Worm (Caenorhabditis elegans) whole organism, midembryonic: ENCODE measurements around the gene ric-7.
A peak's percentile ranks its signal among the peaks of the same experiment; 100 is the strongest.
"Not testable (repeated sequence)": the region's sequence is repeated elsewhere in the genome, so short reads cannot be mapped to it uniquely, and the experiment has no call there.

ENCODE experiments used
- T22C8.4 ChIP-seq: fragments of 200-800 bp; sonication (Bioruptor generic); IDR thresholded peaks from 2 replicates; pipeline ENCODE4 v1.3.6; 2022; ENCODE audit warnings: missing genetic modification characterization, missing compliant biosample characterization
- cog-1 ChIP-seq: sonication (generic microtip); optimal IDR thresholded peaks from 2 replicates; lab custom pipeline; 2016; ENCODE audit warnings: missing genetic modification characterization, missing compliant biosample characterization
- flt-1 ChIP-seq: fragments of 200-800 bp; sonication (Bioruptor generic); IDR thresholded peaks from 2 replicates; pipeline ENCODE4 v1.3.6; 2022; ENCODE audit warnings: missing genetic modification characterization, missing compliant biosample characterization
- klf-2 ChIP-seq: fragments of 200-800 bp; sonication (Bioruptor generic); conservative IDR thresholded peaks from 2 replicates; pipeline ENCODE4 v1.3.6; 2022; ENCODE audit warnings: missing genetic modification reagents, missing genetic modification characterization, missing compliant biosample characterization
- med-1 ChIP-seq: sonication (generic microtip); optimal IDR thresholded peaks from 2 replicates; lab custom pipeline; 2017; ENCODE audit warnings: missing genetic modification characterization, mild to moderate bottlenecking, missing compliant biosample characterization, antibody characterized with exemption, missing genetic modification reagents; ENCODE audit not compliant: insufficient read depth
- ref-1 ChIP-seq: fragments of 200-800 bp; sonication (Bioruptor generic); conservative IDR thresholded peaks from 2 replicates; pipeline ENCODE4 v1.3.6; 2022; ENCODE audit warnings: missing genetic modification reagents, missing genetic modification characterization, missing compliant biosample characterization
- tab-1 ChIP-seq: fragments of 200-800 bp; sonication (Bioruptor generic); IDR thresholded peaks from 2 replicates; pipeline ENCODE4 v1.3.6; 2022; ENCODE audit warnings: missing genetic modification characterization, missing compliant biosample characterization
- ztf-23 ChIP-seq: fragments of 200-800 bp; sonication (Bioruptor generic); IDR thresholded peaks from 2 replicates; pipeline ENCODE4 v1.3.6; 2022; ENCODE audit warnings: missing genetic modification reagents, missing genetic modification characterization, missing compliant biosample characterization
- ztf-29 ChIP-seq: fragments of 200-800 bp; sonication (Bioruptor generic); IDR thresholded peaks from 2 replicates; pipeline ENCODE4 v1.3.6; 2022; ENCODE audit warnings: missing genetic modification reagents, missing genetic modification characterization, missing compliant biosample characterization

The ric-7 gene

ce11 chrV:14005812-14006211 is at the start of gene ric-7:
Gene ric-7 (minus strand): TSS chrV:14005912.
- no peak for TF ChIP-seq cog-1 (tag; lab: Kevin White, UChicago)
- no peak for TF ChIP-seq ztf-29 (GFP tag; lab: Robert Waterston, UW)
- no peak for TF ChIP-seq med-1 (GFP tag; lab: Kevin White, UChicago)

ce11 chrV:14055097-14055496 is 49.4 kb upstream of the ric-7 start:
- TF ChIP-seq ztf-29 (GFP tag; lab: Robert Waterston, UW) (peak; percentile 59; the same call in 1 of the 2 replicates), ztf-23 (GFP tag; lab: Robert Waterston, UW) (peak; percentile 82), cog-1 (tag; lab: Kevin White, UChicago) (peak; percentile 74), klf-2 (GFP tag; lab: Robert Waterston, UW) (peak; percentile 63; the same call in 1 of the 2 replicates), T22C8.4 (GFP tag; lab: Robert Waterston, UW) (peak; percentile 67), flt-1 (GFP tag; lab: Robert Waterston, UW) (peak; percentile 73; the same call in 1 of the 2 replicates)

ce11 chrV:14049274-14049673 is 43.6 kb upstream of the ric-7 start, which contains the start of gene F58D12.1:
Gene F58D12.1 (plus strand): TSS chrV:14049574.
- TF ChIP-seq T22C8.4 (GFP tag; lab: Robert Waterston, UW); flt-1 (GFP tag; lab: Robert Waterston, UW); med-1 (GFP tag; lab: Kevin White, UChicago): not testable (repeated sequence)

ce11 chrV:14038328-14039084 is 32.8 kb upstream of the ric-7 start, which contains the start of gene vps-39:
Gene vps-39 (minus strand): TSS chrV:14038378.
- TF ChIP-seq flt-1 (GFP tag; lab: Robert Waterston, UW) (peak; percentile 83), ztf-23 (GFP tag; lab: Robert Waterston, UW) (peak; percentile 90), ref-1 (peak; percentile 35; the same call in 1 of the 2 replicates), ztf-29 (GFP tag; lab: Robert Waterston, UW) (peak; percentile 7; the same call in 1 of the 2 replicates), T22C8.4 (GFP tag; lab: Robert Waterston, UW) (peak; percentile 65), klf-2 (GFP tag; lab: Robert Waterston, UW) (peak; percentile 84), med-1 (GFP tag; lab: Kevin White, UChicago) (peak; percentile 36), tab-1 (GFP tag; lab: Robert Waterston, UW) (peak; percentile 62; the same call in 1 of the 2 replicates)

ce11 chrV:14033649-14034048 is 27.9 kb upstream of the ric-7 start, which contains the start of gene ins-10:
Gene ins-10 (plus strand): TSS chrV:14033949.
- TF ChIP-seq ref-1 (no peak), ztf-29 (GFP tag; lab: Robert Waterston, UW) (no peak), klf-2 (GFP tag; lab: Robert Waterston, UW) (no peak), ztf-23 (GFP tag; lab: Robert Waterston, UW) (no peak), tab-1 (GFP tag; lab: Robert Waterston, UW) (no peak), T22C8.4 (GFP tag; lab: Robert Waterston, UW) (no peak), med-1 (GFP tag; lab: Kevin White, UChicago) (no peak), flt-1 (GFP tag; lab: Robert Waterston, UW) (no peak), cog-1 (tag; lab: Kevin White, UChicago) (no peak)

ce11 chrV:14028256-14028743 is 22.6 kb upstream of the ric-7 start:
- TF ChIP-seq ztf-23 (GFP tag; lab: Robert Waterston, UW) (no peak), T22C8.4 (GFP tag; lab: Robert Waterston, UW) (no peak), tab-1 (GFP tag; lab: Robert Waterston, UW) (0 out of 2 replicates have a peak, but pooled peaks have one; percentile 68), ztf-29 (GFP tag; lab: Robert Waterston, UW) (no peak), cog-1 (tag; lab: Kevin White, UChicago) (no peak), med-1 (GFP tag; lab: Kevin White, UChicago) (no peak), klf-2 (GFP tag; lab: Robert Waterston, UW) (no peak), ref-1 (no peak), flt-1 (GFP tag; lab: Robert Waterston, UW) (peak; percentile 70; the same call in 1 of the 2 replicates)

ce11 chrV:14027384-14027783 is 21.7 kb upstream of the ric-7 start, which contains the start of gene T08G5.3:
Gene T08G5.3 (minus strand): TSS chrV:14027484.
- TF ChIP-seq med-1 (GFP tag; lab: Kevin White, UChicago): no peak
- TF ChIP-seq T22C8.4 (GFP tag; lab: Robert Waterston, UW): no peak
- no peak for TF ChIP-seq tab-1 (GFP tag; lab: Robert Waterston, UW)
- no peak for TF ChIP-seq ztf-29 (GFP tag; lab: Robert Waterston, UW)
- no peak for TF ChIP-seq ztf-23 (GFP tag; lab: Robert Waterston, UW)
- no peak for TF ChIP-seq cog-1 (tag; lab: Kevin White, UChicago)

ce11 chrV:14026194-14026593 is 20.5 kb upstream of the ric-7 start, which contains the start of gene T08G5.2:
Gene T08G5.2 (minus strand): TSS chrV:14026294.
- no peak for TF ChIP-seq tab-1 (GFP tag; lab: Robert Waterston, UW)
- TF ChIP-seq ref-1: no peak
- TF ChIP-seq cog-1 (tag; lab: Kevin White, UChicago): no peak
- TF ChIP-seq klf-2 (GFP tag; lab: Robert Waterston, UW): no peak
- no peak for TF ChIP-seq ztf-23 (GFP tag; lab: Robert Waterston, UW)

ce11 chrV:14023074-14023473 is 17.4 kb upstream of the ric-7 start, which contains the start of gene T08G5.15:
Gene T08G5.15 (minus strand): TSS chrV:14023174.
- TF ChIP-seq ztf-23 (GFP tag; lab: Robert Waterston, UW): no peak
